Worm (Caenorhabditis elegans) whole organism, young adult: ENCODE data around the gene Y105C5A.24.

ENCODE experiments used
- B0035.1 ChIP-seq: sonication (generic microtip); optimal IDR thresholded peaks from 2 replicates; lab custom pipeline; 2016; ENCODE audit warnings: missing genetic modification characterization, mild to moderate bottlenecking, missing compliant biosample characterization, missing genotype, missing genetic modification reagents
- C06A6.2 ChIP-seq: fragments of 200-800 bp; sonication (Bioruptor generic); conservative IDR thresholded peaks from 2 replicates; pipeline ENCODE4 v1.3.6; 2022; ENCODE audit warnings: missing genetic modification characterization, missing compliant biosample characterization
- F33H1.4 ChIP-seq: fragments of 200-800 bp; sonication (Bioruptor generic); IDR thresholded peaks from 2 replicates; pipeline ENCODE4 v1.3.6; 2022; ENCODE audit warnings: missing genetic modification reagents, missing genetic modification characterization, missing compliant biosample characterization
- F52B5.7 ChIP-seq: sonication (generic microtip); optimal IDR thresholded peaks from 2 replicates; lab custom pipeline; 2016; ENCODE audit warnings: mild to moderate bottlenecking, missing genetic modification characterization, missing compliant biosample characterization
- Y56A3A.18 ChIP-seq: fragments of 200-800 bp; sonication (Bioruptor generic); IDR thresholded peaks from 2 replicates; pipeline ENCODE4 v1.3.6; 2022; ENCODE audit warnings: missing genetic modification reagents, missing genetic modification characterization, missing compliant biosample characterization
- ZK185.1 ChIP-seq: sonication (generic microtip); optimal IDR thresholded peaks from 2 replicates; lab custom pipeline; 2016; ENCODE audit warnings: mild to moderate bottlenecking, missing genetic modification characterization, missing compliant biosample characterization; ENCODE audit not compliant: poor library complexity, severe bottlenecking
- attf-5 ChIP-seq: fragments of 200-800 bp; sonication (Bioruptor generic); optimal IDR thresholded peaks from 2 replicates; lab custom pipeline; 2018; ENCODE audit warnings: mild to moderate bottlenecking, missing genetic modification characterization, missing compliant biosample characterization
- attf-6 ChIP-seq: fragments of 200-800 bp; sonication (Bioruptor generic); IDR thresholded peaks from 2 replicates; pipeline ENCODE4 v1.3.6; 2022; ENCODE audit warnings: missing genetic modification reagents, missing genetic modification characterization, missing compliant biosample characterization
- ceh-58 ChIP-seq: fragments of 200-800 bp; sonication (Bioruptor generic); IDR thresholded peaks from 2 replicates; pipeline ENCODE4 v1.3.6; 2022; ENCODE audit warnings: missing genetic modification characterization, missing compliant biosample characterization
- egl-18 ChIP-seq: fragments of 200-800 bp; sonication (Bioruptor generic); IDR thresholded peaks from 2 replicates; pipeline ENCODE4 v1.3.6; 2022; ENCODE audit warnings: missing genetic modification reagents, missing genetic modification characterization, missing compliant biosample characterization
- egl-44 ChIP-seq: fragments of 200-800 bp; sonication (Bioruptor generic); IDR thresholded peaks from 2 replicates; pipeline ENCODE4 v1.3.6; 2022; ENCODE audit warnings: missing genetic modification reagents, missing genetic modification characterization, missing compliant biosample characterization
- egrh-3 ChIP-seq: fragments of 200-800 bp; sonication (Bioruptor generic); IDR thresholded peaks from 2 replicates; pipeline ENCODE4 v1.3.6; 2022; ENCODE audit warnings: missing genetic modification reagents, missing genetic modification characterization, missing compliant biosample characterization
- fkh-3 ChIP-seq: sonication (generic microtip); optimal IDR thresholded peaks from 2 replicates; lab custom pipeline; 2016; ENCODE audit warnings: mild to moderate bottlenecking, missing genetic modification characterization, missing compliant biosample characterization
- hmg-20 ChIP-seq: fragments of 200-800 bp; sonication (Bioruptor generic); IDR thresholded peaks from 2 replicates; pipeline ENCODE4 v1.3.6; 2022; ENCODE audit warnings: missing genetic modification reagents, missing genetic modification characterization, missing compliant biosample characterization
- hrde-1 ChIP-seq: sonication (generic microtip); optimal IDR thresholded peaks from 2 replicates; lab custom pipeline; 2016; ENCODE audit warnings: missing genetic modification characterization, mild to moderate bottlenecking, missing compliant biosample characterization, moderate library complexity, missing genotype, missing genetic modification reagents, borderline replicate concordance
- hsf-1 ChIP-seq: fragments of 200-800 bp; sonication (Bioruptor generic); IDR thresholded peaks from 2 replicates; pipeline ENCODE4 v1.3.6; 2022; ENCODE audit warnings: missing genetic modification reagents, missing genetic modification characterization, missing compliant biosample characterization
- lin-26 ChIP-seq: fragments of 200-800 bp; sonication (Bioruptor generic); IDR thresholded peaks from 2 replicates; pipeline ENCODE4 v1.3.6; 2022; ENCODE audit warnings: missing genetic modification reagents, missing genetic modification characterization, missing compliant biosample characterization
- lin-40 ChIP-seq: sonication (generic microtip); optimal IDR thresholded peaks from 2 replicates; lab custom pipeline; 2016; ENCODE audit warnings: missing genetic modification characterization, mild to moderate bottlenecking, missing compliant biosample characterization, missing genotype, missing genetic modification reagents
- lir-1 ChIP-seq: fragments of 200-800 bp; sonication (Bioruptor generic); conservative IDR thresholded peaks from 2 replicates; pipeline ENCODE4 v1.3.6; 2022; ENCODE audit warnings: missing genetic modification reagents, missing genetic modification characterization, missing compliant biosample characterization
- lsy-27 ChIP-seq: sonication (generic microtip); optimal IDR thresholded peaks from 2 replicates; lab custom pipeline; 2017; ENCODE audit warnings: missing genetic modification characterization, mild to moderate bottlenecking, missing compliant biosample characterization, antibody characterized with exemption, missing genotype, borderline replicate concordance; ENCODE audit not compliant: insufficient read depth
- madf-3 ChIP-seq: fragments of 200-800 bp; sonication (Bioruptor generic); IDR thresholded peaks from 2 replicates; pipeline ENCODE4 v1.3.6; 2022; ENCODE audit warnings: missing genetic modification reagents, missing genetic modification characterization, missing compliant biosample characterization
- madf-8 ChIP-seq: fragments of 200-800 bp; sonication (Bioruptor generic); conservative IDR thresholded peaks from 2 replicates; pipeline ENCODE4 v1.3.6; 2022; ENCODE audit warnings: missing genetic modification reagents, missing genetic modification characterization, missing compliant biosample characterization
- nhr-120 ChIP-seq: fragments of 200-800 bp; sonication (Bioruptor generic); IDR thresholded peaks from 2 replicates; pipeline ENCODE4 v1.3.6; 2022; ENCODE audit warnings: missing genetic modification characterization, missing compliant biosample characterization
- nhr-80 ChIP-seq: sonication (generic microtip); optimal IDR thresholded peaks from 2 replicates; lab custom pipeline; 2016; ENCODE audit warnings: missing genetic modification characterization, missing compliant biosample characterization
- sdz-38 ChIP-seq: sonication (generic microtip); optimal IDR thresholded peaks from 2 replicates; lab custom pipeline; 2016; ENCODE audit warnings: missing genotype, missing genetic modification characterization, missing compliant biosample characterization
- sea-2 ChIP-seq: fragments of 200-800 bp; sonication (Bioruptor generic); IDR thresholded peaks from 2 replicates; pipeline ENCODE4 v1.3.6; 2022; ENCODE audit warnings: missing genetic modification characterization, missing compliant biosample characterization
- snpc-4 ChIP-seq, 5 experiments: fragments of 150-350 bp in 1 of 5; sonication (generic microtip) in 4 of 5; optimal IDR thresholded peaks; 2 replicates each; lab custom pipeline; 2014 to 2018; ENCODE audit warnings: missing genetic modification characterization in 5 of 5, missing biosample characterization in 3 of 5, antibody characterized with exemption in 2 of 5, mild to moderate bottlenecking in 2 of 5, missing compliant biosample characterization in 2 of 5, missing genotype in 2 of 5, moderate library complexity in 2 of 5, missing genetic modification reagents in 1 of 5
- somi-1 ChIP-seq: fragments of 200-800 bp; sonication (Bioruptor generic); optimal IDR thresholded peaks from 2 replicates; lab custom pipeline; 2018; ENCODE audit warnings: mild to moderate bottlenecking, missing genetic modification characterization, missing compliant biosample characterization
- sptf-2 ChIP-seq: fragments of 200-800 bp; sonication (Bioruptor generic); optimal IDR thresholded peaks from 2 replicates; lab custom pipeline; 2018; ENCODE audit warnings: mild to moderate bottlenecking, missing genetic modification characterization, missing compliant biosample characterization
- unc-130 ChIP-seq: sonication (generic microtip); optimal IDR thresholded peaks from 2 replicates; lab custom pipeline; 2016; ENCODE audit warnings: missing genetic modification reagents, missing genetic modification characterization, missing compliant biosample characterization
- zfh-2 ChIP-seq: fragments of 200-800 bp; sonication (Bioruptor generic); conservative IDR thresholded peaks from 2 replicates; pipeline ENCODE4 v1.3.6; 2022; ENCODE audit warnings: missing genetic modification reagents, missing genetic modification characterization, missing compliant biosample characterization
- ztf-18 ChIP-seq: sonication (generic microtip); optimal IDR thresholded peaks from 2 replicates; lab custom pipeline; 2016; ENCODE audit warnings: missing genotype, mild to moderate bottlenecking, missing genetic modification characterization, missing compliant biosample characterization
- ztf-25 ChIP-seq: fragments of 200-800 bp; sonication (Bioruptor generic); IDR thresholded peaks from 2 replicates; pipeline ENCODE4 v1.3.6; 2022; ENCODE audit warnings: missing genetic modification reagents, missing genetic modification characterization, missing compliant biosample characterization

Gene Y105C5A.24

DNA sequence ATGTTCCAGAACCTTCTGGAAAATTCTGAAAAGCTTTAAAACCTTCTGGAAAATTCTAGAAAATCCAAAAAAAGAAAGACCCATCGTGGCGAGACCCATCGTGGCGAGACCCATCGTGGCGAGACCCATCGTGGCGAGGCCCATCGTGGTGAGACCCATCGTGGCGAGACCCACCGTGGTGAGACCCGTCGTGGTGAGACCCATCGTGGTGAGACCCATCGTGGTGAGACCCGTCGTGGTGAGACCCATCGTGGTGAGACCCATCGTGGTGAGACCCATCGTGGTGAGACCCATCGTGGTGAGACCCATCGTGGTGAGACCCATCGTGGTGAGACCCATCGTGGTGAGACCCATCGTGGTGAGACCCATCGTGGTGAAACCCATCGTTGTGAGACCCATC is 23.1 kb upstream of the Y105C5A.24 start:
- peak; percentile 40 for TF ChIP-seq F33H1.4 (GFP tag; lab: Robert Waterston, UW)
- peak; percentile 86 for TF ChIP-seq hsf-1
- peak; percentile 54; the same call in 1 of the 2 replicates for TF ChIP-seq egrh-3 (GFP tag; lab: Robert Waterston, UW)
- 0 out of 2 replicates have a peak, but pooled peaks have one; percentile 49 for TF ChIP-seq madf-3
- TF ChIP-seq, all 124 proteins: peak for 4; not testable (repeated sequence) for 120

- TF ChIP-seq hsf-1: peak; percentile 91
Measured at ce11 chrIV:15827322-15827721, 22.4 kb upstream of the Y105C5A.24 start.

ce11 chrIV:15844064-15844463 is 5.6 kb upstream of the Y105C5A.24 start:
- TF ChIP-seq attf-6: peak; percentile 57; the same call in 1 of the 2 replicates
- TF ChIP-seq sea-2: no peak
- no peak for TF ChIP-seq nhr-80
- no peak for TF ChIP-seq snpc-4 (GFP tag; optimal IDR thresholded peaks at IDR 0.05; lab: Kevin White, UChicago)
- peak in 2 of 4 experiments; percentile 50 to 54 for TF ChIP-seq snpc-4 (tag; optimal IDR thresholded peaks at IDR 0.05; lab: Kevin White, UChicago)
- no peak for TF ChIP-seq sdz-38 (tag; lab: Kevin White, UChicago)
- TF ChIP-seq attf-5 (GFP tag; lab: Kevin White, UChicago): no peak
- TF ChIP-seq lir-1 (GFP tag; lab: Robert Waterston, UW): no peak
- no peak for TF ChIP-seq lsy-27
- TF ChIP-seq lin-40 (tag; lab: Kevin White, UChicago): no peak
- TF ChIP-seq Y56A3A.18 (GFP tag; lab: Robert Waterston, UW): no peak
- TF ChIP-seq, all 124 proteins: peak for 2

- TF ChIP-seq B0035.1 (tag; lab: Kevin White, UChicago) (no peak), unc-130 (GFP tag; lab: Kevin White, UChicago) (no peak), C06A6.2 (no peak), F33H1.4 (GFP tag; lab: Robert Waterston, UW) (no peak), nhr-80 (no peak), sptf-2 (GFP tag; lab: Kevin White, UChicago) (no peak), ceh-58 (GFP tag; lab: Robert Waterston, UW) (no peak), zfh-2 (no peak), madf-8 (GFP tag; lab: Robert Waterston, UW) (no peak), attf-5 (GFP tag; lab: Kevin White, UChicago) (no peak), ztf-18 (tag; lab: Kevin White, UChicago) (no peak), egl-44 (GFP tag; lab: Robert Waterston, UW) (no peak), hrde-1 (tag; lab: Kevin White, UChicago) (no peak)
Measured at ce11 chrIV:15846553-15846952, 3.1 kb upstream of the Y105C5A.24 start, which contains the start of gene Y105C5A.1270. Y105C5A.1270 (minus strand) TSS chrIV:15846653.

ce11 chrIV:15847096-15847495 is 2.6 kb upstream of the Y105C5A.24 start, which contains the start of gene Y105C5A.1269:
Y105C5A.1269 (plus strand) TSS chrIV:15847396.
- TF ChIP-seq fkh-3 (tag; lab: Kevin White, UChicago): no peak
- TF ChIP-seq egl-18 (GFP tag; lab: Robert Waterston, UW): no peak
- no peak for TF ChIP-seq ZK185.1 (tag; lab: Kevin White, UChicago)
- TF ChIP-seq F52B5.7 (tag; lab: Kevin White, UChicago): no peak
- no peak for TF ChIP-seq lin-26 (GFP tag; lab: Robert Waterston, UW)
- no peak for TF ChIP-seq sea-2
- no peak for TF ChIP-seq nhr-120 (GFP tag; lab: Robert Waterston, UW)
- no peak for TF ChIP-seq hmg-20 (GFP tag; lab: Robert Waterston, UW)
- TF ChIP-seq ztf-25 (GFP tag; lab: Robert Waterston, UW): no peak
- TF ChIP-seq somi-1 (GFP tag; lab: Kevin White, UChicago): no peak
